Fruit fly (Drosophila melanogaster) whole organism, embryonic: ENCODE data around the gene CG43060.

ENCODE experiments used
- Asciz ChIP-seq: fragments of 200-800 bp; sonication (Bioruptor generic); optimal IDR thresholded peaks from 2 replicates; lab custom pipeline; 2017; ENCODE audit warnings: missing biosample characterization, mild to moderate bottlenecking, missing genetic modification characterization, missing genetic modification reagents
- CG10209 ChIP-seq: fragments of 200-800 bp; sonication (Bioruptor generic); optimal IDR thresholded peaks from 3 replicates; lab custom pipeline; 2017; ENCODE audit warnings: missing biosample characterization, mild to moderate bottlenecking, missing genetic modification characterization, missing genetic modification reagents
- CG11247 ChIP-seq: fragments of 200-800 bp; sonication (Bioruptor generic); IDR thresholded peaks from 2 replicates; pipeline ENCODE4 v1.3.6; 2022; ENCODE audit warnings: missing biosample characterization, missing genetic modification characterization
- CG11723 ChIP-seq: fragments of 200-800 bp; sonication (Bioruptor generic); optimal IDR thresholded peaks from 2 replicates; lab custom pipeline; 2017; ENCODE audit warnings: missing biosample characterization, mild to moderate bottlenecking, missing genetic modification characterization
- CG12299 ChIP-seq: fragments of 200-800 bp; sonication (Bioruptor generic); optimal IDR thresholded peaks from 2 replicates; lab custom pipeline; 2018; ENCODE audit warnings: missing biosample characterization, mild to moderate bottlenecking, missing genetic modification characterization
- CG1233 ChIP-seq: fragments of 200-800 bp; sonication (Bioruptor generic); optimal IDR thresholded peaks from 4 replicates; lab custom pipeline; 2018; ENCODE audit warnings: missing biosample characterization, mild to moderate bottlenecking, missing genetic modification characterization
- CG13296 ChIP-seq: fragments of 200-800 bp; sonication (Bioruptor generic); optimal IDR thresholded peaks from 3 replicates; lab custom pipeline; 2018; ENCODE audit warnings: missing biosample characterization, mild to moderate bottlenecking, missing genetic modification characterization
- CG2712 ChIP-seq: fragments of 200-800 bp; optimal IDR thresholded peaks from 3 replicates; lab custom pipeline; 2019; ENCODE audit warnings: missing biosample characterization, mild to moderate bottlenecking, missing genetic modification characterization, moderate library complexity
- CG31388 ChIP-seq: fragments of 200-800 bp; sonication (Bioruptor generic); optimal IDR thresholded peaks from 2 replicates; lab custom pipeline; 2016; ENCODE audit warnings: missing biosample characterization, missing genetic modification characterization
- CG3163 ChIP-seq: fragments of 200-800 bp; sonication (Bioruptor generic); optimal IDR thresholded peaks from 3 replicates; lab custom pipeline; 2016; ENCODE audit warnings: missing biosample characterization, missing genetic modification characterization
- CG33213 ChIP-seq: fragments of 200-800 bp; sonication (Bioruptor generic); optimal IDR thresholded peaks from 3 replicates; lab custom pipeline; 2016; ENCODE audit warnings: missing biosample characterization, missing genetic modification characterization
- CG34422 ChIP-seq: fragments of 200-800 bp; sonication (Bioruptor generic); IDR thresholded peaks from 3 replicates; pipeline ENCODE4 v1.3.6; 2022; ENCODE audit warnings: missing biosample characterization, missing genetic modification characterization
- CG4424 ChIP-seq: fragments of 200-800 bp; sonication (Bioruptor generic); optimal IDR thresholded peaks from 3 replicates; lab custom pipeline; 2016; ENCODE audit warnings: missing biosample characterization, missing genetic modification characterization
- CG4707 ChIP-seq: fragments of 200-800 bp; sonication (Bioruptor generic); optimal IDR thresholded peaks from 2 replicates; lab custom pipeline; 2018; ENCODE audit warnings: missing biosample characterization, mild to moderate bottlenecking, missing genetic modification characterization, moderate library complexity
- CG6254 ChIP-seq: fragments of 200-800 bp; sonication (Bioruptor generic); optimal IDR thresholded peaks from 3 replicates; lab custom pipeline; 2017; ENCODE audit warnings: mild to moderate bottlenecking, missing biosample characterization, missing genetic modification reagents, missing genetic modification characterization
- CG6854 ChIP-seq: fragments of 200-800 bp; sonication (Bioruptor generic); optimal IDR thresholded peaks from 3 replicates; lab custom pipeline; 2017; ENCODE audit warnings: missing biosample characterization, mild to moderate bottlenecking, missing genetic modification characterization
- CG9876 ChIP-seq: fragments of 200-800 bp; sonication (Bioruptor generic); optimal IDR thresholded peaks from 2 replicates; lab custom pipeline; 2016; ENCODE audit warnings: missing biosample characterization, missing genetic modification characterization
- D19B ChIP-seq: fragments of 200-800 bp; sonication (Bioruptor generic); optimal IDR thresholded peaks from 2 replicates; lab custom pipeline; 2017; ENCODE audit warnings: missing biosample characterization, mild to moderate bottlenecking, missing genetic modification characterization
- E2f1 ChIP-seq: fragments of 200-800 bp; sonication (Bioruptor generic); IDR thresholded peaks from 2 replicates; pipeline ENCODE4 v1.3.6; 2022; ENCODE audit warnings: missing biosample characterization, missing genetic modification characterization
- HmgZ ChIP-seq: fragments of 200-800 bp; sonication (Bioruptor generic); optimal IDR thresholded peaks from 2 replicates; lab custom pipeline; 2018; ENCODE audit warnings: missing biosample characterization, mild to moderate bottlenecking, missing genetic modification characterization
- Hmx ChIP-seq: fragments of 200-800 bp; sonication (Bioruptor generic); optimal IDR thresholded peaks from 2 replicates; lab custom pipeline; 2016; ENCODE audit warnings: missing biosample characterization, missing genetic modification characterization
- Hr51 ChIP-seq, 2 experiments: fragments of 200-800 bp; sonication (Bioruptor generic); optimal IDR thresholded peaks; 2 replicates in 1 of 2; 3 replicates in 1 of 2; lab custom pipeline; 2016 to 2018; ENCODE audit warnings: missing biosample characterization in 2 of 2, missing genetic modification characterization in 2 of 2, mild to moderate bottlenecking in 1 of 2, moderate library complexity in 1 of 2
- MBD-R2 ChIP-seq: fragments of 200-800 bp; sonication (Bioruptor generic); IDR thresholded peaks from 2 replicates; pipeline ENCODE4 v1.3.6; 2022; ENCODE audit warnings: missing biosample characterization, missing genetic modification characterization
- MTF-1 ChIP-seq: fragments of 200-800 bp; sonication (Bioruptor generic); optimal IDR thresholded peaks from 2 replicates; lab custom pipeline; 2018; ENCODE audit warnings: missing biosample characterization, mild to moderate bottlenecking, missing genetic modification characterization, borderline replicate concordance
- Mes4 ChIP-seq: fragments of 200-800 bp; sonication (Bioruptor generic); optimal IDR thresholded peaks from 2 replicates; lab custom pipeline; 2016; ENCODE audit warnings: missing biosample characterization, missing genetic modification characterization
- NK7.1 ChIP-seq: fragments of 200-800 bp; sonication (Bioruptor generic); optimal IDR thresholded peaks from 3 replicates; lab custom pipeline; 2016; ENCODE audit warnings: missing biosample characterization, missing genetic modification characterization
- Nf-YB ChIP-seq: fragments of 200-800 bp; sonication (Bioruptor generic); optimal IDR thresholded peaks from 3 replicates; lab custom pipeline; 2019; ENCODE audit warnings: missing biosample characterization, mild to moderate bottlenecking, missing genetic modification characterization, moderate library complexity
- Nf-YC ChIP-seq: fragments of 200-800 bp; optimal IDR thresholded peaks from 3 replicates; lab custom pipeline; 2019; ENCODE audit warnings: missing biosample characterization, mild to moderate bottlenecking, missing genetic modification characterization, moderate library complexity
- Oli ChIP-seq: fragments of 200-800 bp; sonication (Bioruptor generic); optimal IDR thresholded peaks from 2 replicates; lab custom pipeline; 2018; ENCODE audit warnings: missing biosample characterization, mild to moderate bottlenecking, missing genetic modification characterization, moderate library complexity
- PHDP ChIP-seq: fragments of 200-800 bp; sonication (Bioruptor generic); optimal IDR thresholded peaks from 3 replicates; lab custom pipeline; 2018; ENCODE audit warnings: missing biosample characterization, mild to moderate bottlenecking, missing genetic modification characterization, moderate library complexity
- Pdp1 ChIP-seq, 2 experiments: fragments of 200-800 bp; sonication (Bioruptor generic); optimal IDR thresholded peaks; 3 replicates each; lab custom pipeline; 2016; ENCODE audit warnings: missing biosample characterization in 2 of 2, missing genetic modification characterization in 2 of 2, mild to moderate bottlenecking in 1 of 2, moderate library complexity in 1 of 2
- Ravus ChIP-seq: fragments of 200-800 bp; sonication (Bioruptor generic); IDR thresholded peaks from 2 replicates; pipeline ENCODE4 v1.3.6; 2022; ENCODE audit warnings: missing biosample characterization, missing genetic modification characterization
- Spps ChIP-seq: fragments of 200-800 bp; sonication (Bioruptor generic); optimal IDR thresholded peaks from 2 replicates; lab custom pipeline; 2018; ENCODE audit warnings: missing biosample characterization, mild to moderate bottlenecking, missing genetic modification characterization
- Xrp1 ChIP-seq: fragments of 200-800 bp; sonication (Bioruptor generic); IDR thresholded peaks from 2 replicates; pipeline ENCODE4 v1.3.6; 2022; ENCODE audit warnings: missing biosample characterization, missing genetic modification characterization
- bbx ChIP-seq: fragments of 200-800 bp; sonication (Bioruptor generic); IDR thresholded peaks from 2 replicates; pipeline ENCODE4 v1.3.6; 2022; ENCODE audit warnings: missing biosample characterization, missing genetic modification characterization; ENCODE audit not compliant: partially characterized antibody
- bowl ChIP-seq: fragments of 200-800 bp; sonication (Bioruptor generic); IDR thresholded peaks from 2 replicates; pipeline ENCODE4 v1.3.6; 2022; ENCODE audit warnings: missing biosample characterization, missing genetic modification characterization
- fd3F ChIP-seq: fragments of 200-800 bp; sonication (Bioruptor generic); optimal IDR thresholded peaks from 2 replicates; lab custom pipeline; 2018; ENCODE audit warnings: missing biosample characterization, mild to moderate bottlenecking, missing genetic modification characterization, moderate library complexity
- gfzf ChIP-seq: fragments of 200-800 bp; sonication (Bioruptor generic); optimal IDR thresholded peaks from 2 replicates; lab custom pipeline; 2016; ENCODE audit warnings: missing biosample characterization, mild to moderate bottlenecking, missing genetic modification characterization, moderate library complexity
- gro ChIP-seq: fragments of 200-800 bp; sonication (Bioruptor generic); optimal IDR thresholded peaks from 2 replicates; lab custom pipeline; 2016; ENCODE audit warnings: missing biosample characterization, missing genetic modification characterization
- lbe ChIP-seq: fragments of 200-800 bp; sonication (Bioruptor generic); optimal IDR thresholded peaks from 2 replicates; lab custom pipeline; 2016; ENCODE audit warnings: missing biosample characterization, mild to moderate bottlenecking, missing genetic modification characterization
- nerfin-2 ChIP-seq: fragments of 200-800 bp; sonication (Bioruptor generic); IDR thresholded peaks from 2 replicates; pipeline ENCODE4 v1.3.6; 2022; ENCODE audit warnings: missing biosample characterization, missing genetic modification characterization; ENCODE audit not compliant: partially characterized antibody
- odd ChIP-seq: fragments of 200-800 bp; sonication (Bioruptor generic); optimal IDR thresholded peaks from 2 replicates; lab custom pipeline; 2017; ENCODE audit warnings: missing biosample characterization, mild to moderate bottlenecking, missing genetic modification characterization
- otp ChIP-seq: fragments of 200-800 bp; sonication (Bioruptor generic); IDR thresholded peaks from 3 replicates; pipeline ENCODE4, ENCODE4 v1.3.6; 2022; ENCODE audit warnings: missing biosample characterization, missing genetic modification characterization
- pnt ChIP-seq: fragments of 200-800 bp; sonication (Bioruptor generic); optimal IDR thresholded peaks from 3 replicates; lab custom pipeline; 2016; ENCODE audit warnings: missing biosample characterization, missing genetic modification characterization
- salm ChIP-seq: fragments of 200-800 bp; sonication (Bioruptor generic); optimal IDR thresholded peaks from 2 replicates; lab custom pipeline; 2018; ENCODE audit warnings: missing biosample characterization, mild to moderate bottlenecking, missing genetic modification characterization
- sens ChIP-seq: fragments of 200-800 bp; sonication (Bioruptor generic); peaks from one replicate; lab custom pipeline; 2016; ENCODE audit warnings: missing biosample characterization, missing genetic modification characterization
- slbo ChIP-seq: fragments of 200-800 bp; sonication (Bioruptor generic); IDR thresholded peaks from 2 replicates; pipeline ENCODE4 v1.3.6; 2022; ENCODE audit warnings: missing biosample characterization, missing genetic modification characterization
- slp2 ChIP-seq: fragments of 200-800 bp; sonication (Bioruptor generic); optimal IDR thresholded peaks from 2 replicates; lab custom pipeline; 2016; ENCODE audit warnings: missing biosample characterization, missing genetic modification characterization
- tap ChIP-seq: fragments of 200-800 bp; optimal IDR thresholded peaks from 3 replicates; lab custom pipeline; 2019; ENCODE audit warnings: missing biosample characterization, mild to moderate bottlenecking, missing genetic modification characterization, moderate library complexity
- unc-4 ChIP-seq: fragments of 200-800 bp; sonication (Bioruptor generic); IDR thresholded peaks from 2 replicates; pipeline ENCODE4 v1.3.6; 2022; ENCODE audit warnings: missing biosample characterization, missing genetic modification characterization; ENCODE audit not compliant: partially characterized antibody
- usp ChIP-seq: fragments of >200 bp; optimal IDR thresholded peaks from 2 replicates; lab custom pipeline; 2017; ENCODE audit warnings: missing biosample characterization, missing genetic modification characterization

The CG43060 gene

dm6 chr3R:8037896-8038295 lies 3.1 kb upstream of the CG43060 start (continued):
- TF ChIP-seq CG31388 (GFP tag; lab: Kevin White, UChicago) (no peak), CG1233 (GFP tag; lab: Kevin White, UChicago) (no peak), Hmx (GFP tag; lab: Kevin White, UChicago) (no peak), CG6854 (GFP tag; lab: Kevin White, UChicago) (no peak), MTF-1 (GFP tag; lab: Kevin White, UChicago) (no peak), tap (tag; lab: Kevin White, UChicago) (peak; percentile 5), salm (tag; lab: Kevin White, UChicago) (no peak), gro (no peak), Nf-YB (GFP tag; lab: Kevin White, UChicago) (no peak), CG6254 (peak; percentile 9), gfzf (GFP tag; lab: Kevin White, UChicago) (no peak), NK7.1 (GFP tag; lab: Kevin White, UChicago) (no peak), CG13296 (GFP tag; lab: Kevin White, UChicago) (no peak), pnt (GFP tag; lab: Kevin White, UChicago) (no peak), CG11723 (GFP tag; lab: Kevin White, UChicago) (no peak), MBD-R2 (no peak), usp (GFP tag; lab: Kevin White, UChicago) (no peak), Hr51 (GFP tag; optimal IDR thresholded peaks at IDR 0.05; lab: Kevin White, UChicago) (no peak), bowl (GFP tag; lab: Robert Waterston, UW) (no peak), E2f1 (GFP tag; lab: Robert Waterston, UW) (peak; percentile 7; the same call in 1 of the 2 replicates), CG12299 (no peak), sens (GFP tag; lab: Kevin White, UChicago) (peak; percentile 75), CG2712 (tag; lab: Kevin White, UChicago) (peak; percentile 57), CG4424 (GFP tag; lab: Kevin White, UChicago) (no peak), Nf-YC (tag; lab: Kevin White, UChicago) (no peak), D19B (GFP tag; lab: Kevin White, UChicago) (no peak), Asciz (GFP tag; lab: Kevin White, UChicago) (peak; percentile 36), fd3F (GFP tag; lab: Kevin White, UChicago) (no peak), otp (GFP tag; lab: Robert Waterston, UW) (no peak), Xrp1 (peak; percentile 47; the same call in 1 of the 2 replicates), unc-4 (GFP tag; lab: Robert Waterston, UW) (no peak), bbx (GFP tag; lab: Robert Waterston, UW) (no peak), Ravus (GFP tag; lab: Robert Waterston, UW) (no peak), Pdp1 (GFP tag; optimal IDR thresholded peaks at IDR 0.05; lab: Kevin White, UChicago) (no peak), slp2 (GFP tag; lab: Kevin White, UChicago) (no peak), Oli (no peak), odd (no peak), CG9876 (GFP tag; lab: Kevin White, UChicago) (no peak), nerfin-2 (no peak), Mes4 (GFP tag; lab: Kevin White, UChicago) (no peak), lbe (GFP tag; lab: Kevin White, UChicago) (no peak), PHDP (tag; lab: Kevin White, UChicago) (no peak), Spps (tag; lab: Kevin White, UChicago) (no peak), CG11247 (GFP tag; lab: Robert Waterston, UW) (no peak), slbo (no peak), CG10209 (GFP tag; lab: Kevin White, UChicago) (no peak), CG34422 (GFP tag; lab: Robert Waterston, UW) (no peak), CG3163 (GFP tag; lab: Kevin White, UChicago) (no peak), CG33213 (GFP tag; lab: Kevin White, UChicago) (no peak), HmgZ (tag; lab: Kevin White, UChicago) (no peak), CG4707 (GFP tag; lab: Kevin White, UChicago) (no peak)
